Worm (Caenorhabditis elegans) whole organism, midembryonic: Measurements from ENCODE around the gene cdc-48.1.

ENCODE experiments used
- T22C8.4 ChIP-seq: fragments of 200-800 bp; sonication (Bioruptor generic); IDR thresholded peaks from 2 replicates; pipeline ENCODE4 v1.3.6; 2022; ENCODE audit warnings: missing genetic modification characterization, missing compliant biosample characterization
- flt-1 ChIP-seq: fragments of 200-800 bp; sonication (Bioruptor generic); IDR thresholded peaks from 2 replicates; pipeline ENCODE4 v1.3.6; 2022; ENCODE audit warnings: missing genetic modification characterization, missing compliant biosample characterization
- klf-2 ChIP-seq: fragments of 200-800 bp; sonication (Bioruptor generic); conservative IDR thresholded peaks from 2 replicates; pipeline ENCODE4 v1.3.6; 2022; ENCODE audit warnings: missing genetic modification reagents, missing genetic modification characterization, missing compliant biosample characterization
- med-1 ChIP-seq: sonication (generic microtip); optimal IDR thresholded peaks from 2 replicates; lab custom pipeline; 2017; ENCODE audit warnings: missing genetic modification characterization, mild to moderate bottlenecking, missing compliant biosample characterization, antibody characterized with exemption, missing genetic modification reagents; ENCODE audit not compliant: insufficient read depth
- ref-1 ChIP-seq: fragments of 200-800 bp; sonication (Bioruptor generic); conservative IDR thresholded peaks from 2 replicates; pipeline ENCODE4 v1.3.6; 2022; ENCODE audit warnings: missing genetic modification reagents, missing genetic modification characterization, missing compliant biosample characterization
- tab-1 ChIP-seq: fragments of 200-800 bp; sonication (Bioruptor generic); IDR thresholded peaks from 2 replicates; pipeline ENCODE4 v1.3.6; 2022; ENCODE audit warnings: missing genetic modification characterization, missing compliant biosample characterization
- ztf-23 ChIP-seq: fragments of 200-800 bp; sonication (Bioruptor generic); IDR thresholded peaks from 2 replicates; pipeline ENCODE4 v1.3.6; 2022; ENCODE audit warnings: missing genetic modification reagents, missing genetic modification characterization, missing compliant biosample characterization
- ztf-29 ChIP-seq: fragments of 200-800 bp; sonication (Bioruptor generic); IDR thresholded peaks from 2 replicates; pipeline ENCODE4 v1.3.6; 2022; ENCODE audit warnings: missing genetic modification reagents, missing genetic modification characterization, missing compliant biosample characterization

DNA sequence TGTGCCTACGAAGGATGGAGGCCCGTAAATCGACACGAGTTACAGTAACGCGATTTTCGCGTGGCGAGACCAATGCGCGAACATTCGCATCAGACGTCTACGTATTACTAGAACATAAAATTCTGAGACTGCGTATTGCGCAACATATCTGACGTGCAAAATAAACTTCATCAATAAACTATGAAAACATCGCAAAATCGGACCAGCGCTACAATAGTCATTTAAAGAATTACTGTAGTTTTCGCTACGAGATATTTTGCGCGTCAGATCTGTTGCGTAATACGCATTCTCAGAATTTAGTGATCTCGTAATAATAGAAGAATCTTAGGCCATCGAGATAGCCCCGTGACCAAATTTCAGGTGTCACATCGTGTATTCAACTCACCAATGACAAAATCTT is 31.1 kb upstream of the cdc-48.1 start:
- TF ChIP-seq klf-2 (no peak), flt-1 (GFP tag; lab: Robert Waterston, UW) (no peak), med-1 (GFP tag; lab: Kevin White, UChicago) (no peak), ztf-23 (GFP tag; lab: Robert Waterston, UW) (no peak), ztf-29 (GFP tag; lab: Robert Waterston, UW) (no peak), T22C8.4 (GFP tag; lab: Robert Waterston, UW) (no peak), tab-1 (GFP tag; lab: Robert Waterston, UW) (no peak), ref-1 (GFP tag; lab: Robert Waterston, UW) (no peak)
